Fruit fly (Drosophila melanogaster) whole organism, wandering third instar larva: ENCODE measurements around the gene CG31300.

Experiments
- CG9705 ChIP-seq: fragments of 200-800 bp; sonication (Bioruptor generic); optimal IDR thresholded peaks from 2 replicates; lab custom pipeline; 2018; ENCODE audit warnings: missing biosample characterization, mild to moderate bottlenecking, missing genetic modification characterization
- CrebA ChIP-seq: fragments of 200-800 bp; sonication (Bioruptor generic); optimal IDR thresholded peaks from 2 replicates; lab custom pipeline; 2016; ENCODE audit warnings: missing biosample characterization, mild to moderate bottlenecking, missing genetic modification characterization, borderline replicate concordance
- Dfd ChIP-seq: fragments of >200 bp; optimal IDR thresholded peaks from 2 replicates; lab custom pipeline; 2017; ENCODE audit warnings: missing biosample characterization, missing genetic modification characterization
- Hnf4 ChIP-seq: fragments of 200-800 bp; sonication (Bioruptor generic); optimal IDR thresholded peaks from 2 replicates; lab custom pipeline; 2016; ENCODE audit warnings: missing biosample characterization, mild to moderate bottlenecking, missing genetic modification characterization
- Hr78 ChIP-seq: fragments of >200 bp; optimal IDR thresholded peaks from 2 replicates; lab custom pipeline; 2017; ENCODE audit warnings: missing biosample characterization, missing genetic modification characterization
- Myc ChIP-seq: fragments of >200 bp; optimal IDR thresholded peaks from 2 replicates; lab custom pipeline; 2017
- br ChIP-seq: fragments of 200-800 bp; sonication (Bioruptor generic); optimal IDR thresholded peaks from 2 replicates; lab custom pipeline; 2016; ENCODE audit warnings: missing biosample characterization, missing genetic modification characterization
- dmrt93B ChIP-seq: fragments of 200-800 bp; sonication (Bioruptor generic); optimal IDR thresholded peaks from 2 replicates; lab custom pipeline; 2018; ENCODE audit warnings: missing biosample characterization, mild to moderate bottlenecking, missing genetic modification characterization
- fru ChIP-seq: fragments of 200-800 bp; sonication (Bioruptor generic); optimal IDR thresholded peaks from 3 replicates; lab custom pipeline; 2016; ENCODE audit warnings: missing biosample characterization, mild to moderate bottlenecking, missing genetic modification characterization
- h ChIP-seq: fragments of 200-800 bp; sonication (Bioruptor generic); optimal IDR thresholded peaks from 3 replicates; lab custom pipeline; 2016; ENCODE audit warnings: missing biosample characterization, mild to moderate bottlenecking, missing genetic modification characterization
- pan ChIP-seq: fragments of >200 bp; optimal IDR thresholded peaks from 2 replicates; lab custom pipeline; 2017
- psq ChIP-seq: fragments of 200-800 bp; sonication (Bioruptor generic); optimal IDR thresholded peaks from 3 replicates; lab custom pipeline; 2017; ENCODE audit warnings: missing biosample characterization, mild to moderate bottlenecking, missing genetic modification characterization, moderate library complexity
- usp ChIP-seq: fragments of >200 bp; optimal IDR thresholded peaks from 2 replicates; lab custom pipeline; 2017; ENCODE audit warnings: missing biosample characterization, missing genetic modification characterization

DNA sequence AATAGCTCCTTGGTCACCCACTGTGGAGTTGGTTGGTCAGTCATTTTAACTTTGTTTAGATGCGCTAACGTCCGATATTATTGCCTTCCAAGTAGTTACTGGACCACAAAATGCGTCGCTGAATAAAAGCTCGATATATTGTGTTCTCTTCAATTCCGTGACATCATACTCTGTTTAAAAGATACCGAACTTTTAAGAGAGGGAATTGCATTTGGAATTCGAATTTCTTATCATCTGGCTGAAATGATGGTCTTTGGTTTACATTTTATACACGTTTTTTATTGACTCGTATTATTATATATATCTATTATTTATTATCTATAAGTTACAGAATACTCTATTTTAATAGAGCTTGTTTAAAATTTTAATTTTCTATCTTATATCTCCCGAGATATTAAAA is 47.7 kb downstream of the CG31300 start, which contains the start of gene CHKov2:
- no peak for TF ChIP-seq CrebA (GFP tag; lab: Kevin White, UChicago)
- TF ChIP-seq dmrt93B = no peak
- TF ChIP-seq Hnf4 (GFP tag; lab: Kevin White, UChicago) = no peak
- no peak for TF ChIP-seq br
- no peak for TF ChIP-seq usp (GFP tag; lab: Kevin White, UChicago)
- no peak for TF ChIP-seq pan (lab: Kevin White, UChicago)
- TF ChIP-seq psq (GFP tag; lab: Kevin White, UChicago) = no peak
- no peak for TF ChIP-seq Myc (lab: Kevin White, UChicago)
- TF ChIP-seq CG9705 (GFP tag; lab: Kevin White, UChicago) = no peak
- no peak for TF ChIP-seq Hr78 (GFP tag; lab: Kevin White, UChicago)
- TF ChIP-seq h = no peak
- TF ChIP-seq fru (GFP tag; lab: Kevin White, UChicago) = no peak
- no peak for TF ChIP-seq Dfd (GFP tag; lab: Kevin White, UChicago)
